Fruit fly (Drosophila melanogaster) whole organism, embryonic: ENCODE data around the gene Pex10.

ENCODE experiments used
- Aef1 ChIP-seq: fragments of 200-800 bp; sonication (Bioruptor generic); IDR thresholded peaks from 3 replicates; pipeline ENCODE4 v1.3.6; 2022; ENCODE audit warnings: missing biosample characterization, missing genetic modification characterization
- CG10147 ChIP-seq: fragments of 200-800 bp; sonication (Bioruptor generic); optimal IDR thresholded peaks from 2 replicates; lab custom pipeline; 2019; ENCODE audit warnings: missing biosample characterization, mild to moderate bottlenecking, missing genetic modification characterization, moderate library complexity
- CG10267 ChIP-seq: fragments of 200-800 bp; sonication (Bioruptor generic); optimal IDR thresholded peaks from 2 replicates; lab custom pipeline; 2018; ENCODE audit warnings: missing biosample characterization, mild to moderate bottlenecking, missing genetic modification characterization, moderate library complexity
- CG10431 ChIP-seq: fragments of 200-800 bp; sonication (Bioruptor generic); optimal IDR thresholded peaks from 3 replicates; lab custom pipeline; 2018; ENCODE audit warnings: missing biosample characterization, mild to moderate bottlenecking, missing genetic modification characterization
- CG12071 ChIP-seq: fragments of 200-800 bp; sonication (Bioruptor generic); optimal IDR thresholded peaks from 3 replicates; lab custom pipeline; 2018; ENCODE audit warnings: missing biosample characterization, mild to moderate bottlenecking, missing genetic modification characterization
- CG12155 ChIP-seq: fragments of 200-800 bp; sonication (Bioruptor generic); optimal IDR thresholded peaks from 3 replicates; lab custom pipeline; 2016; ENCODE audit warnings: missing biosample characterization, missing genetic modification characterization
- CG12219 ChIP-seq: fragments of 200-800 bp; sonication (Bioruptor generic); optimal IDR thresholded peaks from 3 replicates; lab custom pipeline; 2018; ENCODE audit warnings: missing biosample characterization, mild to moderate bottlenecking, missing genetic modification characterization
- CG12744 ChIP-seq: fragments of 200-800 bp; sonication (Bioruptor generic); optimal IDR thresholded peaks from 2 replicates; lab custom pipeline; 2016; ENCODE audit warnings: missing biosample characterization, missing genetic modification characterization
- CG12942 ChIP-seq: fragments of 200-800 bp; sonication (Bioruptor generic); optimal IDR thresholded peaks from 3 replicates; lab custom pipeline; 2016; ENCODE audit warnings: missing biosample characterization, missing genetic modification characterization
- CG13296 ChIP-seq: fragments of 200-800 bp; sonication (Bioruptor generic); optimal IDR thresholded peaks from 3 replicates; lab custom pipeline; 2018; ENCODE audit warnings: missing biosample characterization, mild to moderate bottlenecking, missing genetic modification characterization
- CG15011 ChIP-seq: fragments of 200-800 bp; sonication (Bioruptor generic); optimal IDR thresholded peaks from 3 replicates; lab custom pipeline; 2018; ENCODE audit warnings: missing biosample characterization, mild to moderate bottlenecking, missing genetic modification characterization
- CG15601 ChIP-seq: fragments of 200-800 bp; sonication (Bioruptor generic); optimal IDR thresholded peaks from 3 replicates; lab custom pipeline; 2019; ENCODE audit warnings: missing biosample characterization, mild to moderate bottlenecking, missing genetic modification characterization, moderate library complexity
- CG16815 ChIP-seq: fragments of 200-800 bp; sonication (Bioruptor generic); optimal IDR thresholded peaks from 3 replicates; lab custom pipeline; 2017; ENCODE audit warnings: missing biosample characterization, mild to moderate bottlenecking, missing genetic modification characterization
- CG17359 ChIP-seq: fragments of 200-800 bp; sonication (Bioruptor generic); optimal IDR thresholded peaks from 3 replicates; lab custom pipeline; 2018; ENCODE audit warnings: missing biosample characterization, mild to moderate bottlenecking, missing genetic modification characterization, moderate library complexity
- CG18599 ChIP-seq: fragments of 200-800 bp; sonication (Bioruptor generic); optimal IDR thresholded peaks from 3 replicates; lab custom pipeline; 2017; ENCODE audit warnings: missing biosample characterization, missing genetic modification characterization, mild to moderate bottlenecking, moderate library complexity, missing genetic modification reagents
- CG2116 ChIP-seq: fragments of 200-800 bp; sonication (Bioruptor generic); optimal IDR thresholded peaks from 3 replicates; lab custom pipeline; 2018; ENCODE audit warnings: missing biosample characterization, mild to moderate bottlenecking, missing genetic modification characterization
- CG2199 ChIP-seq: fragments of 200-800 bp; sonication (Bioruptor generic); IDR thresholded peaks from 3 replicates; pipeline ENCODE4 v1.3.6; 2022; ENCODE audit warnings: missing biosample characterization, missing genetic modification characterization
- CG2875 ChIP-seq: fragments of 200-800 bp; sonication (Bioruptor generic); optimal IDR thresholded peaks from 2 replicates; lab custom pipeline; 2017; ENCODE audit warnings: missing biosample characterization, mild to moderate bottlenecking, missing genetic modification characterization, missing genetic modification reagents
- CG31441 ChIP-seq: fragments of 200-800 bp; sonication (Bioruptor generic); IDR thresholded peaks from 2 replicates; pipeline ENCODE4 v1.3.6; 2022; ENCODE audit warnings: missing biosample characterization, missing genetic modification characterization
- CG32532 ChIP-seq: fragments of 200-800 bp; sonication (Bioruptor generic); IDR thresholded peaks from 2 replicates; pipeline ENCODE4 v1.3.6; 2022; ENCODE audit warnings: missing biosample characterization, missing genetic modification characterization
- CG3995 ChIP-seq: fragments of 200-800 bp; sonication (Bioruptor generic); optimal IDR thresholded peaks from 3 replicates; lab custom pipeline; 2016; ENCODE audit warnings: missing biosample characterization, missing genetic modification characterization
- CG42726 ChIP-seq: fragments of 200-800 bp; sonication (Bioruptor generic); IDR thresholded peaks from 2 replicates; pipeline ENCODE4 v1.3.6; 2022; ENCODE audit warnings: missing biosample characterization, missing genetic modification characterization; ENCODE audit not compliant: partially characterized antibody
- CG4360 ChIP-seq: fragments of 200-800 bp; sonication (Bioruptor generic); IDR thresholded peaks from 2 replicates; pipeline ENCODE4 v1.3.6; 2022; ENCODE audit warnings: missing biosample characterization, missing genetic modification characterization
- CG6272 ChIP-seq: fragments of 200-800 bp; sonication (Bioruptor generic); IDR thresholded peaks from 2 replicates; pipeline ENCODE4 v1.3.6; 2022; ENCODE audit warnings: missing biosample characterization, missing genetic modification characterization
- CG9215 ChIP-seq: fragments of 200-800 bp; sonication (Bioruptor generic); IDR thresholded peaks from 2 replicates; pipeline ENCODE4 v1.3.6; 2022; ENCODE audit warnings: missing biosample characterization, missing genetic modification characterization
- CoRest ChIP-seq: fragments of 200-800 bp; sonication (Bioruptor generic); optimal IDR thresholded peaks from 3 replicates; lab custom pipeline; 2018; ENCODE audit warnings: missing biosample characterization, mild to moderate bottlenecking, missing genetic modification characterization, moderate library complexity
- HHEX ChIP-seq: fragments of 200-800 bp; sonication (Bioruptor generic); optimal IDR thresholded peaks from 3 replicates; lab custom pipeline; 2017; ENCODE audit warnings: missing biosample characterization, mild to moderate bottlenecking, missing genetic modification characterization, missing genetic modification reagents
- Med ChIP-seq: fragments of 200-800 bp; sonication (Bioruptor generic); peaks from one replicate; lab custom pipeline; 2016; ENCODE audit warnings: missing biosample characterization, missing genetic modification characterization, mild to moderate bottlenecking, inconsistent platforms, moderate library complexity
- Rfx ChIP-seq: fragments of 200-800 bp; sonication (Bioruptor generic); IDR thresholded peaks from 2 replicates; pipeline ENCODE4 v1.3.6; 2022; ENCODE audit warnings: missing biosample characterization, missing genetic modification characterization
- TFAM ChIP-seq: fragments of 200-800 bp; sonication (Bioruptor generic); optimal IDR thresholded peaks from 2 replicates; lab custom pipeline; 2017; ENCODE audit warnings: missing biosample characterization, missing genetic modification characterization, inconsistent platforms
- Vsx1 ChIP-seq: fragments of 200-800 bp; sonication (Bioruptor generic); optimal IDR thresholded peaks from 2 replicates; lab custom pipeline; 2017; ENCODE audit warnings: missing biosample characterization, mild to moderate bottlenecking, missing genetic modification characterization, missing genetic modification reagents
- Xrp1 ChIP-seq: fragments of 200-800 bp; sonication (Bioruptor generic); IDR thresholded peaks from 2 replicates; pipeline ENCODE4 v1.3.6; 2022; ENCODE audit warnings: missing biosample characterization, missing genetic modification characterization
- aop ChIP-seq: fragments of 200-800 bp; sonication (Bioruptor generic); IDR thresholded peaks from 2 replicates; pipeline ENCODE4 v1.3.6; 2022; ENCODE audit warnings: missing biosample characterization, missing genetic modification characterization
- br ChIP-seq: fragments of >200 bp; optimal IDR thresholded peaks from 2 replicates; lab custom pipeline; 2017
- croc ChIP-seq: fragments of 200-800 bp; sonication (Bioruptor generic); conservative IDR thresholded peaks from 3 replicates; pipeline ENCODE4 v1.3.6; 2022; ENCODE audit warnings: missing biosample characterization, missing genetic modification characterization
- crp ChIP-seq, 2 experiments: fragments of 200-800 bp; sonication (Bioruptor generic); optimal IDR thresholded peaks; 2 replicates in 1 of 2; 3 replicates in 1 of 2; lab custom pipeline; 2017; ENCODE audit warnings: missing biosample characterization in 2 of 2, missing genetic modification characterization in 2 of 2, mild to moderate bottlenecking in 1 of 2, moderate library complexity in 1 of 2
- disco-r ChIP-seq: fragments of 200-800 bp; sonication (Bioruptor generic); optimal IDR thresholded peaks from 2 replicates; lab custom pipeline; 2016; ENCODE audit warnings: missing biosample characterization, missing genetic modification characterization
- dmrt11E ChIP-seq: fragments of 200-800 bp; sonication (Bioruptor generic); optimal IDR thresholded peaks from 3 replicates; lab custom pipeline; 2018; ENCODE audit warnings: missing biosample characterization, mild to moderate bottlenecking, missing genetic modification characterization, moderate library complexity
- klu ChIP-seq: fragments of 200-800 bp; sonication (Bioruptor generic); IDR thresholded peaks from 2 replicates; pipeline ENCODE4 v1.3.6; 2022; ENCODE audit warnings: missing biosample characterization, missing genetic modification characterization
- lmd ChIP-seq: fragments of 200-800 bp; sonication (Bioruptor generic); IDR thresholded peaks from 2 replicates; pipeline ENCODE4 v1.3.6; 2022; ENCODE audit warnings: missing biosample characterization, missing genetic modification characterization
- pan ChIP-seq, 4 experiments: fragments of >200 bp in 3 of 4; fragments of 200-800 bp in 1 of 4; sonication (Bioruptor generic) in 1 of 4; optimal IDR thresholded peaks in 3 of 4; IDR thresholded peaks in 1 of 4; 2 replicates each; pipeline versions ENCODE4 v1.3.6 to Lab custom; 2017 to 2022; ENCODE audit warnings: missing biosample characterization in 2 of 4, missing genetic modification characterization in 2 of 4, mixed read lengths in 1 of 4
- sc ChIP-seq, 3 experiments: fragments of >200 bp in 2 of 3; fragments of 200-800 bp in 1 of 3; sonication (Bioruptor generic) in 1 of 3; optimal IDR thresholded peaks; 2 replicates in 2 of 3; 3 replicates in 1 of 3; lab custom pipeline; 2017; ENCODE audit warnings: mild to moderate bottlenecking in 1 of 3, missing biosample characterization in 1 of 3, missing genetic modification characterization in 1 of 3, missing genetic modification reagents in 1 of 3
- sd ChIP-seq: fragments of 200-800 bp; sonication (Bioruptor generic); optimal IDR thresholded peaks from 3 replicates; lab custom pipeline; 2018; ENCODE audit warnings: missing biosample characterization, mild to moderate bottlenecking, missing genetic modification characterization, moderate library complexity
- sens-2 ChIP-seq: fragments of 200-800 bp; sonication (Bioruptor generic); IDR thresholded peaks from 2 replicates; pipeline ENCODE4 v1.3.6; 2022; ENCODE audit warnings: missing biosample characterization, missing genetic modification characterization
- seq ChIP-seq: fragments of 200-800 bp; sonication (Bioruptor generic); IDR thresholded peaks from 2 replicates; pipeline ENCODE4 v1.3.6; 2022; ENCODE audit warnings: missing biosample characterization, missing genetic modification characterization
- tll ChIP-seq, 2 experiments: fragments of 200-800 bp in 1 of 2; fragments of >200 bp in 1 of 2; sonication (Bioruptor generic) in 1 of 2; optimal IDR thresholded peaks; 2 replicates each; lab custom pipeline; 2017 to 2019; ENCODE audit warnings: missing biosample characterization in 2 of 2, missing genetic modification characterization in 2 of 2, mild to moderate bottlenecking in 1 of 2, moderate library complexity in 1 of 2
- wdn ChIP-seq: fragments of 200-800 bp; sonication (Bioruptor generic); IDR thresholded peaks from 2 replicates; pipeline ENCODE4 v1.3.6; 2022; ENCODE audit warnings: missing biosample characterization, missing genetic modification characterization

Gene Pex10

dm6 chr3L:1579169-1579853 lies 21.3 kb downstream of the Pex10 start (continued):
- TF ChIP-seq pan (optimal IDR thresholded peaks at IDR 0.05; lab: Kevin White, UChicago) (no peak), pan (GFP tag; optimal IDR thresholded peaks at IDR 0.05 in 1 of 2, IDR thresholded peaks at IDR 0.05 in 1 of 2) (peak in 1 of 2 experiments; percentile 41), croc (GFP tag; lab: Robert Waterston, UW) (peak; percentile 45), wdn (GFP tag; lab: Robert Waterston, UW) (peak; percentile 38; the same call in 1 of the 2 replicates), CG31441 (GFP tag; lab: Robert Waterston, UW) (peak; percentile 62; the same call in 1 of the 2 replicates), TFAM (peak; percentile 58), CG10147 (GFP tag; lab: Kevin White, UChicago) (peak; percentile 64), CG15601 (peak; percentile 83), HHEX (GFP tag; lab: Kevin White, UChicago) (peak; percentile 62), disco-r (GFP tag; lab: Kevin White, UChicago) (peak; percentile 30), CG3995 (GFP tag; lab: Kevin White, UChicago) (peak; percentile 42), Aef1 (GFP tag; lab: Robert Waterston, UW) (no peak), crp (GFP tag; optimal IDR thresholded peaks at IDR 0.05; lab: Kevin White, UChicago) (peak in 1 of 2 experiments; percentile 27), CG18599 (GFP tag; lab: Kevin White, UChicago) (peak; percentile 72), CG12744 (GFP tag; lab: Kevin White, UChicago) (peak; percentile 24), CG12155 (GFP tag; lab: Kevin White, UChicago) (peak; percentile 14), CG12219 (GFP tag; lab: Kevin White, UChicago) (peak; percentile 79), CG12942 (peak; percentile 43), CG32532 (GFP tag; lab: Robert Waterston, UW) (no peak), sd (peak; percentile 86), CG10267 (tag; lab: Kevin White, UChicago) (peak; percentile 44), Xrp1 (GFP tag; lab: Robert Waterston, UW) (peak; percentile 83), CG9215 (no peak), CG6272 (GFP tag; lab: Robert Waterston, UW) (0 out of 2 replicates have a peak, but pooled peaks have one; percentile 11), CG2199 (no peak), CG2875 (GFP tag; lab: Kevin White, UChicago) (peak; percentile 88), dmrt11E (tag; lab: Kevin White, UChicago) (peak; percentile 82), seq (GFP tag; lab: Robert Waterston, UW) (peak; percentile 7; the same call in 1 of the 2 replicates), sc (optimal IDR thresholded peaks at IDR 0.05; lab: Kevin White, UChicago) (no peak), sc (GFP tag; optimal IDR thresholded peaks at IDR 0.05; lab: Kevin White, UChicago) (peak; percentile 77), CG12071 (GFP tag; lab: Kevin White, UChicago) (peak; percentile 82), CG17359 (tag; lab: Kevin White, UChicago) (peak; percentile 78), CG15011 (GFP tag; lab: Kevin White, UChicago) (peak; percentile 71), br (no peak), CG10431 (peak; percentile 89), lmd (GFP tag; lab: Robert Waterston, UW) (peak; percentile 53; the same call in 1 of the 2 replicates), CG2116 (peak; percentile 58), CG42726 (GFP tag; lab: Robert Waterston, UW) (no peak), CoRest (peak; percentile 64), CG4360 (GFP tag; lab: Robert Waterston, UW) (peak; percentile 64), tll (GFP tag; optimal IDR thresholded peaks at IDR 0.05; lab: Kevin White, UChicago) (peak in 1 of 2 experiments; percentile 87), CG13296 (GFP tag; lab: Kevin White, UChicago) (peak; percentile 65), Vsx1 (GFP tag; lab: Kevin White, UChicago) (peak; percentile 71), CG16815 (peak; percentile 26), Rfx (GFP tag; lab: Robert Waterston, UW) (peak; percentile 51; the same call in 1 of the 2 replicates), aop (no peak), Med (GFP tag; lab: Kevin White, UChicago) (peak; percentile 86), klu (GFP tag; lab: Robert Waterston, UW) (peak; percentile 13; the same call in 1 of the 2 replicates), sens-2 (GFP tag; lab: Robert Waterston, UW) (0 out of 2 replicates have a peak, but pooled peaks have one; percentile 40)
